Worm (Caenorhabditis elegans): ENCODE data around the gene F53F4.17.

Gene F53F4.17

DNA sequence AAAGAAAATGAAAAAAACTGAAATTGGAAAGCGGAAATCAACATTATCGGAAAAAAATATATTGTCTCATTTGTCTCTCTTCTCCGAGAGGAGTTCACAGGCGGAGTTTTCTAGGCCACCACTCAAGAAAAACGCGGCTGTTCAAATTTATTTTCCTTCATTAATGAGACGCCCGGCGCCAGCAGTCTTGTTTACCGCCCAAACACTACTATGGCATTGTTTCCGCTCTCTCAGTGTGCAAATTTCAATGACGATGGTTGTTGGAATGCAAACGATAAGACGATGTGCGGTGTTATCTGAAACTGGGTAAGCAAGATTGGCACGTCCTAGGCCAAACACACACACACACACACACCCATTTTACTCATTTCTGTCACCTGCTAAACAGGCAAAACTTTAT, 31.3 kb upstream of the F53F4.17 start, which contains the start of gene cav-2 (continued):
- TF ChIP-seq ama-1 (optimal IDR thresholded peaks at IDR 0.05) (no peak), nfya-1 (tag; optimal IDR thresholded peaks at IDR 0.05; ENCODE audit: insufficient read depth) (peak; percentile 68), sea-2 (GFP tag; optimal IDR thresholded peaks at IDR 0.05) (no peak), ztf-4 (tag; optimal IDR thresholded peaks at IDR 0.05) (no peak), ceh-9 (tag; optimal IDR thresholded peaks at IDR 0.05) (no peak), pha-4 (tag; optimal IDR thresholded peaks at IDR 0.05) (peak; percentile 83), ztf-11 (tag; optimal IDR thresholded peaks at IDR 0.05) (no peak), nhr-23 (tag; optimal IDR thresholded peaks at IDR 0.05) (peak; percentile 76), nhr-28 (tag; optimal IDR thresholded peaks at IDR 0.05) (no peak)

ce11 chrV:13559978-13560377, 28.0 kb upstream of the F53F4.17 start, which contains the start of gene C56A3.8:
Gene C56A3.8 (plus strand): TSS chrV:13560278.
- no peak for TF ChIP-seq lin-39 (tag; optimal IDR thresholded peaks at IDR 0.05)
- no peak for TF ChIP-seq elt-1 (tag; optimal IDR thresholded peaks at IDR 0.05)
- TF ChIP-seq hmg-11 (tag; optimal IDR thresholded peaks at IDR 0.05) = no peak
- TF ChIP-seq pha-4 (tag; optimal IDR thresholded peaks at IDR 0.05) = no peak
- TF ChIP-seq nfya-1 (tag; optimal IDR thresholded peaks at IDR 0.05; ENCODE audit: insufficient read depth) = no peak
- no peak for TF ChIP-seq fos-1 (tag; optimal IDR thresholded peaks at IDR 0.05)
- no peak for TF ChIP-seq aly-2 (tag; optimal IDR thresholded peaks at IDR 0.05)

DNA sequence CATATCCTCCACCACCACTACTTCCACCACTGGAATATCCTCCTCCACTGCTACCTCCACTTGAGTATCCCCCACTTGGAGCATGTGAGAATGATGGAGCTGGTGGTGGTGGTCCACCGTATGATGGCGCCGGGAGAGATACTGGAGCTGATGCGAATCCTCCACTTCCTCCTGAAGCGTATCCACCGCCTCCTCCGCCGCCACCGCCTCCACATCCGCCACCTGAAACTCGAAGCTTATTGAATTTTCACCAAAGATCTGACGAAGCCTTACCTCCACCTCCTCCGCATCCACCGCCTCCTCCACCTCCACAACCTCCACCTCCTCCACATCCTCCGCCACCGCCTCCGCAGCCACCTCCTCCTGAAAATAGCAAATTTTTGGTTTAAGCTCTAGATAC, 25.3 kb upstream of the F53F4.17 start:
- no peak for TF ChIP-seq unc-39 (tag; optimal IDR thresholded peaks at IDR 0.05)
- no peak for TF ChIP-seq egl-27 (tag; optimal IDR thresholded peaks at IDR 0.05)
- TF ChIP-seq pqm-1 (tag; optimal IDR thresholded peaks at IDR 0.05) = no peak
- no peak for TF ChIP-seq nhr-11 (tag; optimal IDR thresholded peaks at IDR 0.05)
- no peak for TF ChIP-seq zag-1 (tag; optimal IDR thresholded peaks at IDR 0.05)
- no peak for TF ChIP-seq nhr-237 (tag; optimal IDR thresholded peaks at IDR 0.05)
- no peak for TF ChIP-seq nhr-25 (tag; optimal IDR thresholded peaks at IDR 0.05)
- no peak for TF ChIP-seq nhr-77 (tag; optimal IDR thresholded peaks at IDR 0.05)
- TF ChIP-seq sea-2 (GFP tag; optimal IDR thresholded peaks at IDR 0.05) = no peak
- no peak for TF ChIP-seq nhr-12 (tag; optimal IDR thresholded peaks at IDR 0.05)
- no peak for TF ChIP-seq lin-15B (tag; optimal IDR thresholded peaks at IDR 0.05)
- TF ChIP-seq ZK546.5 (tag; optimal IDR thresholded peaks at IDR 0.05) = no peak
- no peak for TF ChIP-seq ztf-11 (tag; optimal IDR thresholded peaks at IDR 0.05)
- no peak for TF ChIP-seq nhr-76 (tag; optimal IDR thresholded peaks at IDR 0.05)
- TF ChIP-seq ceh-16 (tag; optimal IDR thresholded peaks at IDR 0.05) = no peak
- no peak for TF ChIP-seq skn-1 (tag; optimal IDR thresholded peaks at IDR 0.05)
- no peak for TF ChIP-seq fos-1 (tag; optimal IDR thresholded peaks at IDR 0.05)

ce11 chrV:13563841-13564240, 24.2 kb upstream of the F53F4.17 start, which contains the start of gene grl-17:
Gene grl-17 (minus strand): TSS chrV:13563941.
- TF ChIP-seq fos-1 (tag; optimal IDR thresholded peaks at IDR 0.05) (no peak), nhr-28 (tag; optimal IDR thresholded peaks at IDR 0.05) (no peak), mdl-1 (tag; optimal IDR thresholded peaks at IDR 0.05) (no peak), nhr-77 (tag; optimal IDR thresholded peaks at IDR 0.05) (no peak), nhr-25 (tag; optimal IDR thresholded peaks at IDR 0.05) (no peak), pqm-1 (tag; optimal IDR thresholded peaks at IDR 0.05) (no peak), ceh-16 (tag; optimal IDR thresholded peaks at IDR 0.05) (no peak), nhr-23 (tag; optimal IDR thresholded peaks at IDR 0.05) (no peak), hmg-11 (tag; optimal IDR thresholded peaks at IDR 0.05) (no peak), lsy-12 (tag; optimal IDR thresholded peaks at IDR 0.05) (no peak), R02D3.7 (tag; optimal IDR thresholded peaks at IDR 0.05) (no peak), ceh-9 (tag; optimal IDR thresholded peaks at IDR 0.05) (no peak)

- TF ChIP-seq hmg-11 (tag; optimal IDR thresholded peaks at IDR 0.05) (peak; percentile 76), eor-1 (tag; optimal IDR thresholded peaks at IDR 0.05) (no peak), ztf-11 (tag; optimal IDR thresholded peaks at IDR 0.05) (no peak), fos-1 (tag; optimal IDR thresholded peaks at IDR 0.05) (no peak), aly-2 (tag; optimal IDR thresholded peaks at IDR 0.05) (no peak), nhr-23 (tag; optimal IDR thresholded peaks at IDR 0.05) (peak; percentile 93), pha-4 (tag; optimal IDR thresholded peaks at IDR 0.05) (peak; percentile 93), pqm-1 (tag; optimal IDR thresholded peaks at IDR 0.05) (peak; percentile 92), elt-1 (tag; optimal IDR thresholded peaks at IDR 0.05) (no peak), R02D3.7 (tag; optimal IDR thresholded peaks at IDR 0.05) (peak; percentile 56), ZK546.5 (tag; optimal IDR thresholded peaks at IDR 0.05) (no peak), egl-27 (tag; optimal IDR thresholded peaks at IDR 0.05) (peak; percentile 28), ceh-9 (tag; optimal IDR thresholded peaks at IDR 0.05) (no peak), ztf-4 (tag; optimal IDR thresholded peaks at IDR 0.05) (peak; percentile 0), nhr-67 (tag; optimal IDR thresholded peaks at IDR 0.05) (no peak), lin-15B (tag; optimal IDR thresholded peaks at IDR 0.05) (peak; percentile 94), nfya-1 (tag; optimal IDR thresholded peaks at IDR 0.05; ENCODE audit: insufficient read depth) (peak; percentile 92), snpc-4 (tag; optimal IDR thresholded peaks at IDR 0.05) (peak; percentile 88), jun-1 (tag; optimal IDR thresholded peaks at IDR 0.05) (peak; percentile 68), skn-1 (tag; optimal IDR thresholded peaks at IDR 0.05) (peak; percentile 11), daf-12 (tag; optimal IDR thresholded peaks at IDR 0.05) (no peak), mml-1 (tag; optimal IDR thresholded peaks at IDR 0.05) (no peak), ceh-82 (tag; optimal IDR thresholded peaks at IDR 0.05) (no peak), egl-5 (tag; optimal IDR thresholded peaks at IDR 0.05) (peak; percentile 57), nhr-76 (tag; optimal IDR thresholded peaks at IDR 0.05) (peak; percentile 90), nhr-12 (tag; optimal IDR thresholded peaks at IDR 0.05) (no peak), ceh-16 (tag; optimal IDR thresholded peaks at IDR 0.05) (no peak), unc-39 (tag; optimal IDR thresholded peaks at IDR 0.05) (no peak), mdl-1 (tag; optimal IDR thresholded peaks at IDR 0.05) (peak; percentile 39), nhr-77 (tag; optimal IDR thresholded peaks at IDR 0.05) (no peak), nhr-11 (tag; optimal IDR thresholded peaks at IDR 0.05) (peak; percentile 30), elt-3 (tag; optimal IDR thresholded peaks at IDR 0.05) (peak in 1 of 3 experiments; percentile 70), unc-62 (GFP tag; optimal IDR thresholded peaks at IDR 0.05) (peak; percentile 38), nhr-25 (tag; optimal IDR thresholded peaks at IDR 0.05) (peak; percentile 95)
Measured at ce11 chrV:13565197-13565596, 22.8 kb upstream of the F53F4.17 start.

All from whole organism, L3 larva.